Fruit fly (Drosophila melanogaster): ENCODE results near the gene Mical.

DNA sequence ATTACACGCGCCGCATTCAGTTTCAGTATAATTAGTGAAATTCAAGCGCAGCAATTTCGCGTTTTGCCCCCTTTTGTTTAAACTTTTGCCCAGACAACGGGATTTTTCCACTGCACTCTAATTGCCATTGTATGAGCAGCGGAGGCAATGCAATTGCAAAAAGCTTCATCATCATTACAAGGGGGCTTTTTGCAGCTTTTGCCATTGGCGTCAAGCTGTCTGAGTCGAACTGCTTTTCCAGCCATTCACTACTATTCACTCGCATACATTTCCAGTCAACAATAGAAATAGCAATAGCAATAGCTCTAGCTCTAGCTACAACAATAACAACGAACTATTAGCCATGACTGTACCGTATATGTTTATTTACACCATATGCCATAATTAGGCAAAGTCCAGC, 85.5 kb downstream of the Mical start:
- TF ChIP-seq D1 (tag; optimal IDR thresholded peaks at IDR 0.05) = no peak
- no peak for TF ChIP-seq Pif1B (GFP tag; optimal IDR thresholded peaks at IDR 0.05)
- no peak for TF ChIP-seq CG32121 (GFP tag; IDR thresholded peaks at IDR 0.05)
- no peak for TF ChIP-seq CG9948 (tag; optimal IDR thresholded peaks at IDR 0.05)
- no peak for TF ChIP-seq CG8159 (tag; optimal IDR thresholded peaks at IDR 0.05)
- TF ChIP-seq gl (tag; optimal IDR thresholded peaks at IDR 0.05) = no peak
- TF ChIP-seq Snoo (tag; optimal IDR thresholded peaks at IDR 0.05) = no peak
- no peak for TF ChIP-seq CG10348 (GFP tag; IDR thresholded peaks at IDR 0.05)
